Worm (Caenorhabditis elegans): ENCODE data around the gene C32D5.12.

Gene C32D5.12

ce11 chrII:6311459-6311858 lies 47.3 kb downstream of the C32D5.12 start:
- TF ChIP-seq pax-1 (tag; optimal IDR thresholded peaks at IDR 0.05) (no peak), lim-6 (tag; optimal IDR thresholded peaks at IDR 0.05) (no peak), rnt-1 (tag; optimal IDR thresholded peaks at IDR 0.05) (no peak), fax-1 (tag; optimal IDR thresholded peaks at IDR 0.05) (no peak), gmeb-2 (tag; optimal IDR thresholded peaks at IDR 0.05) (no peak), eyg-1 (tag; optimal IDR thresholded peaks at IDR 0.05) (no peak), pros-1 (tag; optimal IDR thresholded peaks at IDR 0.05) (no peak), ceh-18 (tag; optimal IDR thresholded peaks at IDR 0.05) (no peak), dmd-4 (tag; optimal IDR thresholded peaks at IDR 0.05; ENCODE audit: borderline replicate concordance) (no peak), ceh-48 (tag; optimal IDR thresholded peaks at IDR 0.05) (no peak), zip-5 (tag; optimal IDR thresholded peaks at IDR 0.05) (no peak), sox-4 (tag; optimal IDR thresholded peaks at IDR 0.05) (no peak), syd-9 (tag; optimal IDR thresholded peaks at IDR 0.05) (no peak)

DNA sequence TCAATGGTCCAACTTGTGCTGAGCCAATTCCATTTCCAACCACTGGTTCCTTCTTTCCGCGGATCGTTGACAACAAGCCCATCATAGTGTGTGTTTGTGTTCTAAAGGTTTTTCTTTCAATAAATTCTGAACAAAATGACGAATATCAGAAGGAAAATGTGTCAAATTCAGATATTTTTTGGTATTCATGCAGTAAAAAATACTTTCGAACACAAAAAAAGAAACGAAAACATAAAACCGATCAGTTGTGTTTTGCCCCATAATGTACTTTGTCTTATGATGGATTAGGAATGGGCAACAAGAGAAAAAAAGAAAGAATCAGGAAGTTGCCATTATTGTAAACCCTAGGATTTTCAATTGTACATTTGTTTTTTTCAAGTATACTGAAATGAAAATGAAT lies 49.6 kb downstream of the C32D5.12 start, which contains the start of gene glb-10:
glb-10 (minus strand) TSS at position 101 of the 400 bp plus-strand sequence.
- no peak for TF ChIP-seq ceh-30 (tag; optimal IDR thresholded peaks at IDR 0.05)
- no peak for TF ChIP-seq nfya-1 (tag; optimal IDR thresholded peaks at IDR 0.05)
- TF ChIP-seq K02D7.2 (tag; optimal IDR thresholded peaks at IDR 0.05) = no peak
- TF ChIP-seq nhr-232 (tag; optimal IDR thresholded peaks at IDR 0.05) = no peak
- no peak for TF ChIP-seq sox-2 (GFP tag; IDR thresholded peaks at IDR 0.05)
- no peak for TF ChIP-seq dve-1 (tag; optimal IDR thresholded peaks at IDR 0.05)
- no peak for TF ChIP-seq ceh-45 (GFP tag; IDR thresholded peaks at IDR 0.05)
- TF ChIP-seq ceh-2 (tag; optimal IDR thresholded peaks at IDR 0.05) = no peak
- no peak for TF ChIP-seq ceh-18 (tag; optimal IDR thresholded peaks at IDR 0.05)
- no peak for TF ChIP-seq unc-86 (tag; optimal IDR thresholded peaks at IDR 0.05)
- TF ChIP-seq ceh-34 (tag; optimal IDR thresholded peaks at IDR 0.05) = no peak
- no peak for TF ChIP-seq ama-1 (optimal IDR thresholded peaks at IDR 0.05)
- no peak for TF ChIP-seq ceh-24 (tag; optimal IDR thresholded peaks at IDR 0.05)
- no peak for TF ChIP-seq pag-3 (tag; optimal IDR thresholded peaks at IDR 0.05; ENCODE audit: borderline replicate concordance)
- no peak for TF ChIP-seq F13H6.1 (tag; optimal IDR thresholded peaks at IDR 0.05)
- TF ChIP-seq dmd-4 (tag; optimal IDR thresholded peaks at IDR 0.05; ENCODE audit: borderline replicate concordance) = no peak
